Worm (Caenorhabditis elegans) whole organism, L1 larva: ENCODE results near the gene str-139.
A peak's percentile ranks its signal among the peaks of the same experiment; 100 is the strongest.

Source experiments
- C16A3.4 ChIP-seq: fragments of 150-350 bp; optimal IDR thresholded peaks from 2 replicates; lab custom pipeline; 2014; ENCODE audit warnings: missing biosample characterization, missing genetic modification characterization
- C34B4.2 ChIP-seq: sonication (generic microtip); optimal IDR thresholded peaks from 2 replicates; lab custom pipeline; 2017; ENCODE audit warnings: mild to moderate bottlenecking, missing genetic modification characterization, missing compliant biosample characterization
- ama-1 ChIP-seq: fragments of 150-350 bp; optimal IDR thresholded peaks from 2 replicates; lab custom pipeline; 2014
- blmp-1 ChIP-seq: fragments of 150-350 bp; optimal IDR thresholded peaks from 2 replicates; lab custom pipeline; 2014; ENCODE audit warnings: missing biosample characterization, missing genetic modification characterization
- ceh-8 ChIP-seq: fragments of 200-800 bp; sonication (Bioruptor generic); optimal IDR thresholded peaks from 2 replicates; lab custom pipeline; 2018; ENCODE audit warnings: mild to moderate bottlenecking, missing genetic modification characterization, moderate library complexity, missing compliant biosample characterization
- ces-1 ChIP-seq: fragments of 150-350 bp; optimal IDR thresholded peaks from 2 replicates; lab custom pipeline; 2014; ENCODE audit warnings: missing biosample characterization, missing genetic modification reagents, missing genetic modification characterization
- dpl-1 ChIP-seq, 3 experiments: fragments of 150-350 bp in 2 of 3; sonication (generic microtip) in 1 of 3; optimal IDR thresholded peaks; 2 replicates each; lab custom pipeline; 2014 to 2017; ENCODE audit warnings: missing biosample characterization in 3 of 3, missing genetic modification characterization in 3 of 3, missing genetic modification reagents in 3 of 3
- efl-1 ChIP-seq, 4 experiments: fragments of 150-350 bp; optimal IDR thresholded peaks in 3 of 4; peaks in 1 of 4; 1 replicate in 1 of 4; 2 replicates in 3 of 4; lab custom pipeline; 2014; ENCODE audit warnings: missing biosample characterization in 2 of 4, missing genetic modification characterization in 2 of 4, missing genetic modification reagents in 2 of 4
- efl-3 ChIP-seq: fragments of 200-800 bp; sonication (Bioruptor generic); optimal IDR thresholded peaks from 2 replicates; lab custom pipeline; 2018; ENCODE audit warnings: mild to moderate bottlenecking, missing genetic modification characterization, missing compliant biosample characterization
- egl-13 ChIP-seq: sonication (generic microtip); optimal IDR thresholded peaks from 2 replicates; lab custom pipeline; 2016; ENCODE audit warnings: missing genotype, missing genetic modification reagents, missing genetic modification characterization, missing compliant biosample characterization
- egl-27 ChIP-seq, 2 experiments: fragments of 150-350 bp in 1 of 2; sonication (generic microtip); optimal IDR thresholded peaks; 3 replicates each; lab custom pipeline; 2017 to 2018; ENCODE audit warnings: missing biosample characterization in 2 of 2, missing genetic modification characterization in 2 of 2, missing genetic modification reagents in 2 of 2
- fkh-4 ChIP-seq: sonication (generic microtip); optimal IDR thresholded peaks from 2 replicates; lab custom pipeline; 2016; ENCODE audit warnings: missing compliant biosample characterization, missing genetic modification characterization, borderline replicate concordance
- grh-1 ChIP-seq: fragments of 200-800 bp; sonication (Bioruptor generic); IDR thresholded peaks from 2 replicates; pipeline ENCODE4 v1.3.6; 2022; ENCODE audit warnings: missing genetic modification reagents, missing genetic modification characterization, missing compliant biosample characterization
- hlh-17 ChIP-seq: fragments of 200-800 bp; sonication (Bioruptor generic); optimal IDR thresholded peaks from 2 replicates; lab custom pipeline; 2018; ENCODE audit warnings: missing genetic modification characterization, mild to moderate bottlenecking, missing compliant biosample characterization, moderate library complexity, borderline replicate concordance
- hpl-2 ChIP-seq: fragments of 150-350 bp; optimal IDR thresholded peaks from 2 replicates; lab custom pipeline; 2014; ENCODE audit warnings: missing biosample characterization, missing genetic modification reagents, missing genetic modification characterization
- irx-1 ChIP-seq: sonication (generic microtip); optimal IDR thresholded peaks from 2 replicates; lab custom pipeline; 2016; ENCODE audit warnings: missing genetic modification characterization, missing compliant biosample characterization
- jun-1 ChIP-seq: fragments of 150-350 bp; optimal IDR thresholded peaks from 2 replicates; lab custom pipeline; 2014; ENCODE audit warnings: missing biosample characterization, missing genetic modification reagents, missing genetic modification characterization
- lin-13 ChIP-seq: fragments of 150-350 bp; optimal IDR thresholded peaks from 2 replicates; lab custom pipeline; 2014; ENCODE audit warnings: missing biosample characterization, missing genetic modification reagents, missing genetic modification characterization
- lin-14 ChIP-seq: fragments of 200-800 bp; sonication (Bioruptor generic); optimal IDR thresholded peaks from 2 replicates; lab custom pipeline; 2018; ENCODE audit warnings: mild to moderate bottlenecking, missing genetic modification characterization, moderate library complexity, missing compliant biosample characterization
- lin-15B ChIP-seq: fragments of 150-350 bp; sonication (generic microtip); optimal IDR thresholded peaks from 3 replicates; lab custom pipeline; 2014; ENCODE audit warnings: missing biosample characterization, missing genetic modification characterization
- lin-35 ChIP-seq, 2 experiments: fragments of 150-350 bp; optimal IDR thresholded peaks; 2 replicates each; lab custom pipeline; 2014; ENCODE audit warnings: missing biosample characterization in 2 of 2, missing genetic modification characterization in 2 of 2, missing genetic modification reagents in 2 of 2
- lin-39 ChIP-seq: fragments of 150-350 bp; optimal IDR thresholded peaks from 2 replicates; lab custom pipeline; 2014; ENCODE audit warnings: missing biosample characterization, missing genetic modification reagents, missing genetic modification characterization
- lir-3 ChIP-seq: sonication (generic microtip); optimal IDR thresholded peaks from 2 replicates; lab custom pipeline; 2016; ENCODE audit warnings: mild to moderate bottlenecking, missing genetic modification characterization, moderate library complexity, missing compliant biosample characterization; ENCODE audit not compliant: poor library complexity
- mep-1 ChIP-seq: fragments of 150-350 bp; optimal IDR thresholded peaks from 2 replicates; lab custom pipeline; 2014; ENCODE audit warnings: missing biosample characterization, missing genetic modification characterization
- nhr-12 ChIP-seq: sonication (generic microtip); optimal IDR thresholded peaks from 2 replicates; lab custom pipeline; 2017; ENCODE audit warnings: missing biosample characterization, missing genetic modification characterization
- nhr-20 ChIP-seq: sonication (generic microtip); optimal IDR thresholded peaks from 2 replicates; lab custom pipeline; 2016; ENCODE audit warnings: mild to moderate bottlenecking, missing genetic modification characterization, missing compliant biosample characterization
- nhr-237 ChIP-seq: fragments of 150-350 bp; optimal IDR thresholded peaks from 2 replicates; lab custom pipeline; 2014; ENCODE audit warnings: missing biosample characterization, missing genetic modification characterization
- nhr-47 ChIP-seq: sonication (generic microtip); optimal IDR thresholded peaks from 2 replicates; lab custom pipeline; 2016; ENCODE audit warnings: mild to moderate bottlenecking, missing genetic modification characterization, moderate library complexity, missing compliant biosample characterization
- nhr-76 ChIP-seq: sonication (generic microtip); optimal IDR thresholded peaks from 2 replicates; lab custom pipeline; 2017; ENCODE audit warnings: missing biosample characterization, missing genetic modification characterization
- nhr-84 ChIP-seq: sonication (generic microtip); optimal IDR thresholded peaks from 2 replicates; lab custom pipeline; 2017; ENCODE audit warnings: missing biosample characterization, missing genetic modification characterization
- nhr-85 ChIP-seq: sonication (generic microtip); peaks from one replicate; lab custom pipeline; 2016; ENCODE audit warnings: missing genetic modification characterization, inconsistent platforms, missing compliant biosample characterization
- pag-3 ChIP-seq: sonication (generic microtip); optimal IDR thresholded peaks from 2 replicates; lab custom pipeline; 2017; ENCODE audit warnings: missing genetic modification characterization, mild to moderate bottlenecking, missing compliant biosample characterization, antibody characterized with exemption, borderline replicate concordance; ENCODE audit not compliant: insufficient read depth
- pqm-1 ChIP-seq: sonication (generic microtip); optimal IDR thresholded peaks from 3 replicates; lab custom pipeline; 2017; ENCODE audit warnings: missing biosample characterization, missing genetic modification characterization
- skn-1 ChIP-seq: fragments of 150-350 bp; optimal IDR thresholded peaks from 2 replicates; lab custom pipeline; 2014; ENCODE audit warnings: missing biosample characterization, missing genetic modification characterization
- snpc-4 ChIP-seq: fragments of 150-350 bp; optimal IDR thresholded peaks from 2 replicates; lab custom pipeline; 2014; ENCODE audit warnings: missing biosample characterization, missing genetic modification characterization
- snu-23 ChIP-seq: sonication (generic microtip); optimal IDR thresholded peaks from 2 replicates; lab custom pipeline; 2016; ENCODE audit warnings: missing genetic modification characterization, missing compliant biosample characterization
- tlp-1 ChIP-seq: fragments of 150-350 bp; optimal IDR thresholded peaks from 2 replicates; lab custom pipeline; 2014; ENCODE audit warnings: missing biosample characterization, missing genetic modification characterization
- unc-62 ChIP-seq: fragments of 150-350 bp; optimal IDR thresholded peaks from 2 replicates; lab custom pipeline; 2014; ENCODE audit warnings: missing biosample characterization, missing genetic modification reagents, missing genetic modification characterization
- unc-98 ChIP-seq: fragments of 200-800 bp; sonication (Bioruptor generic); IDR thresholded peaks from 2 replicates; pipeline ENCODE4 v1.3.6; 2022; ENCODE audit warnings: missing genetic modification characterization, missing compliant biosample characterization
- xbp-1 ChIP-seq: sonication (generic microtip); optimal IDR thresholded peaks from 2 replicates; lab custom pipeline; 2016; ENCODE audit warnings: missing genetic modification characterization, missing compliant biosample characterization

The str-139 gene

DNA sequence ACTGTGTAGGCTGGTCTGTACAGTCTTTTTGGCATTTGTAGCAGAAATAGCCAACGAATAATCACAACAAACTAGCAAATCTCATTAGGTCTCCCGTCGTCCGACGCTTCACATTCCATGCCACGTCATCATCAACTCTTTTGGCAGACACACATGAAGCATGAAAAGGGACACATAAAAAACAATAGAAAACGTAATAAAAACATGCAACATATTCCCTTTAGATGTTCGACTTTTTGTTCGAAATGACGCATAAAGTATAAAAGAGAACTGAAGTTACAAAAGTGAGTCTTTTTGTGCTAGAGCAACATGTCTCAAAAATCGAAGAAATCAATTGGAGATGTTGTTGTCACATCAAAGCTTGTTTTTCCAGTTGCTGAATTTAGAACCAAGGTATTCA lies 10.1 kb downstream of the str-139 start, which contains the start of gene sth-1:
Gene sth-1, plus strand, starts transcription at position 301 of the 400 bp plus-strand sequence.
- no peak for TF ChIP-seq lin-13 (GFP tag; lab: Kevin White, UChicago)
- TF ChIP-seq egl-27 (tag; optimal IDR thresholded peaks at IDR 0.05; lab: Kevin White, UChicago): no peak
- TF ChIP-seq C16A3.4: no peak
- no peak for TF ChIP-seq mep-1 (tag; lab: Kevin White, UChicago)
- TF ChIP-seq ama-1 (lab: Kevin White, UChicago): no peak
- TF ChIP-seq lin-15B: no peak
- TF ChIP-seq hpl-2 (GFP tag; lab: Kevin White, UChicago): no peak
- no peak for TF ChIP-seq unc-98
- no peak for TF ChIP-seq pqm-1 (tag; lab: Kevin White, UChicago)
- no peak for TF ChIP-seq fkh-4 (tag; lab: Kevin White, UChicago)
- TF ChIP-seq lin-14: no peak
- no peak for TF ChIP-seq lin-39 (tag; lab: Kevin White, UChicago)
- TF ChIP-seq ces-1 (GFP tag; lab: Kevin White, UChicago): no peak

DNA sequence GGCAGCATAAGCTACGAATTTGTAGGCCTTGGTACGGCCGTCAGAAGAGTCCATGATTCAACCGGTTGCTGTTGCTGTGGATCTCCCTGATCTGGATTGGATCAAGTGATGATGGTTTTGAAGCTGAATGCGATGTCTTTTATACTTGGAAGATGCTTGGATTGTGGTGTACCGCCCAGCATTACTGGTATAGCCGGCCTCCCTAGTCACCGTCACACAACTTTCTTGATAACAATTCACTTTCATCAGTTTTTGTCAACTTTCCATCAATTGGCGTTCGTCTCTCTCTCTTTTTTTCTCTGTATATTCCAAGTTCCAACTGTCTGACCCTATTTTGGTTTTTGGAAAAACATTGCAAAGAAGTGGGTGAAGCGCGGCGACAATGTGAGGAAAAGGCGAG lies 11.2 kb downstream of the str-139 start, which contains the start of gene col-43:
Gene col-43, minus strand, starts transcription at position 101 of the 400 bp plus-strand sequence.
- TF ChIP-seq blmp-1 (tag; lab: Kevin White, UChicago) (peak; percentile 21), fkh-4 (tag; lab: Kevin White, UChicago) (no peak)

DNA sequence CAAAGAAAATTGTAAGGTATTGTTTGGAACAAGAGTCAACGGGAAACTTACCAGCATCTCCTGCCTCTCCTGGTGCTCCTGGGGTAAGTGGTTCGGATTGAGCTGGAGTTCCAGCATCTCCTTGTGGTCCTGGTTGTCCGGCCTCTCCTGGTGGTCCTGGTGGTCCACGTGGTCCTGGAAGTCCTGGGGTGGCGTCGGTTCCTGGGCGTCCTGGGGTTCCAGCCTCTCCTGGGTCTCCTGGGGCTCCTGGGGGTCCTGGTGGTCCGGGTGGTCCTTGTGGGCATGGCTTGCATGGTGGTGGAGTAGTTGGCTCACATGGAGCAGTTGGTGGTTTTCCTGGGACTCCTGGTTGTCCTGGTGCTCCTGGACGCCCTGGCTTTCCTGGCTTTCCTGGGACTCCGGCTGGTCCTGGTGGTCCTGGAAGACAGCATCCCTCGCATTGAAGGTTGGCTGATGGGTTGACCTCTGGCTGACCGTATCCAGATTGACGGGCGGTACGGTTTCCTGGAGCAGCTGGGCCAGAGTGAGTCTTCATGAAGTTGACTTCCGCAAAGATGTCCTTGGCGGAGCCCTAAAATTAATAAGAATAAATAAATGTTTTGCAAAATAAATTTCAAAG lies 11.8 kb downstream of the str-139 start:
- TF ChIP-seq hlh-17 (GFP tag; lab: Kevin White, UChicago): no peak
- peak; percentile 14 for TF ChIP-seq ceh-8 (GFP tag; lab: Kevin White, UChicago)

DNA sequence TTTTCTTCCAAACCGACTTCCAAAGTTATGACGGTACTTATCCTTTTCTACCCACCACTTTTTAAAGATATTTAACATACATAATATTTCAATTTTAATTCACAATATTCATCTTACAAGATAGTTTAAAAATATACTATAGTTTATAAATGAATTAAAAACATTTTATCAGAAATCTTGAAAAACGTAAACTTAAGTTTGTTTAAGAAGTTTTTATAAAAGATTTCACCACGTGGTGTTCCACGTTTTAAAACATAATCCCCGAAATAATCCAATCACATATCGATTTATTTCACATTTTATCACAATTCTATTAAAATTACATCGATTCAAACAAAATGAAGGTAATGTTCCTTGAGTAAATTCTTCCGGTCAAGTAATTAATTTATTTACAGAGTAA lies 15.3 kb downstream of the str-139 start, which contains the start of gene ZC513.3:
Gene ZC513.3, plus strand, starts transcription at position 301 of the 400 bp plus-strand sequence.
- TF ChIP-seq tlp-1 (tag; lab: Kevin White, UChicago) (no peak), C16A3.4 (no peak), egl-13 (tag; lab: Kevin White, UChicago) (no peak), hlh-17 (GFP tag; lab: Kevin White, UChicago) (no peak), C34B4.2 (tag; lab: Kevin White, UChicago) (no peak), nhr-84 (tag; lab: Kevin White, UChicago) (no peak), snpc-4 (tag; lab: Kevin White, UChicago) (no peak), nhr-47 (tag; lab: Kevin White, UChicago) (no peak), nhr-20 (tag; lab: Kevin White, UChicago) (no peak), dpl-1 (GFP tag; optimal IDR thresholded peaks at IDR 0.05; lab: Kevin White, UChicago) (no peak), skn-1 (tag; lab: Kevin White, UChicago) (no peak), lir-3 (tag; lab: Kevin White, UChicago) (no peak)

DNA sequence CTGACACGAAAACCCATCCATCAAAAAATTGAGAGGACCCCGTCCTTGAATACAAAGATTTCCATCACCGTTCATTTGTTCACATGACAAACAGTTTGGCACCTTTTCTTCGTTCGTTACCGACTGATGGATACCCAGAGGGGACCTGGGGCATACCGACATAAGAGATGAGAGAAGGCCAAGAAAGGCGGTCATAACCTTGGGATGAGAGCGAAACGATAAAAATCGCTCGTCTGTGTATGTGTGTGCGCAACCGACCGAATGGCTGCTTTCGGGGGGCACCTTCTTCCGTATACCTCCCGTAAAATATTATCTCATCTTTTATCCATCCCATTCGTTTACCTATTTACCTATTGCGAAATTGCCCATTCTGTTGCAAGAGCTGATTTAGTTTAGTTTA lies 17.0 kb downstream of the str-139 start:
- TF ChIP-seq nhr-20 (tag; lab: Kevin White, UChicago): peak; percentile 10
- TF ChIP-seq pag-3 (tag; lab: Kevin White, UChicago): no peak
- no peak for TF ChIP-seq unc-62 (GFP tag; lab: Kevin White, UChicago)
- no peak for TF ChIP-seq hlh-17 (GFP tag; lab: Kevin White, UChicago)
- TF ChIP-seq egl-27 (tag; optimal IDR thresholded peaks at IDR 0.05; lab: Kevin White, UChicago): no peak
- no peak for TF ChIP-seq lin-35 (GFP tag; optimal IDR thresholded peaks at IDR 0.05; lab: Kevin White, UChicago)
- no peak for TF ChIP-seq ama-1 (lab: Kevin White, UChicago)
- TF ChIP-seq mep-1 (tag; lab: Kevin White, UChicago): peak; percentile 46
- no peak for TF ChIP-seq egl-13 (tag; lab: Kevin White, UChicago)
- no peak for TF ChIP-seq efl-1 (optimal IDR thresholded peaks at IDR 0.05; lab: Kevin White, UChicago)
- TF ChIP-seq efl-1 (GFP tag; optimal IDR thresholded peaks at IDR 0.05 in 1 of 2; lab: Kevin White, UChicago): peak in 1 of 2 experiments; percentile 66
- TF ChIP-seq lin-13 (GFP tag; lab: Kevin White, UChicago): no peak
- TF ChIP-seq lin-14: peak; percentile 61
- no peak for TF ChIP-seq irx-1
- TF ChIP-seq efl-3 (GFP tag; lab: Kevin White, UChicago): no peak
- no peak for TF ChIP-seq ceh-8 (GFP tag; lab: Kevin White, UChicago)
- TF ChIP-seq nhr-76: no peak
- peak; percentile 84 for TF ChIP-seq nhr-85 (tag; lab: Kevin White, UChicago)
- 0 out of 2 replicates have a peak, but pooled peaks have one; percentile 7 for TF ChIP-seq grh-1 (GFP tag; lab: Robert Waterston, UW)
- no peak for TF ChIP-seq nhr-237
- TF ChIP-seq nhr-12 (tag; lab: Kevin White, UChicago): no peak
- TF ChIP-seq blmp-1 (tag; lab: Kevin White, UChicago): peak; percentile 68
- peak; percentile 2 for TF ChIP-seq snu-23 (GFP tag; lab: Kevin White, UChicago)
- no peak for TF ChIP-seq jun-1
- no peak for TF ChIP-seq xbp-1 (tag; lab: Kevin White, UChicago)
